Worm (Caenorhabditis elegans): ENCODE measurements around the gene F22E5.11.
"Not testable (repeated sequence)": the region's sequence is repeated elsewhere in the genome, so short reads cannot be mapped to it uniquely, and the experiment has no call there.

The F22E5.11 gene

DNA sequence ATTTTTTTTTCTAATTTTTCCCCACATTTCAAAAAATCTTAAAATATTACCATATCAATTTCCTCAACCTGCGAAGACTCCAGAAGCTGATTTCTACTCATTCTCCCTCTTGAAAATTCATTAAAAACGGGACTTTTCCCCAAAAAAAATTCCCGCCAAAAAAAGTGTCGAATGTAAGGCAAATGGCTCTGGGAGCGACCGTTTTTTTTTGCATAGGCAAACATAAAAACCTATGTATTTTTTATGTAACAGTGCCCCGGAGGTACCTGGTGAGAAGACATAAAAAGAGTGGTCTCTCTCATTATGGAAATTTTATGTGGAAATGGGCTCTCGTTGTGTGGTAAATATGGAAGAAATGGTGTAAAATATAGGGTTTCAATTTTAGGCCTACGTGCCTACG, 39.8 kb upstream of the F22E5.11 start, which contains the start of gene ceh-87:
Gene ceh-87, minus strand, starts transcription at position 101 of the 400 bp plus-strand sequence.
- TF ChIP-seq C34F6.9 (tag; optimal IDR thresholded peaks at IDR 0.05) (no peak), ztf-1 (GFP tag; conservative IDR thresholded peaks at IDR 0.05) (no peak), nhr-6 (tag; optimal IDR thresholded peaks at IDR 0.05) (no peak)

DNA sequence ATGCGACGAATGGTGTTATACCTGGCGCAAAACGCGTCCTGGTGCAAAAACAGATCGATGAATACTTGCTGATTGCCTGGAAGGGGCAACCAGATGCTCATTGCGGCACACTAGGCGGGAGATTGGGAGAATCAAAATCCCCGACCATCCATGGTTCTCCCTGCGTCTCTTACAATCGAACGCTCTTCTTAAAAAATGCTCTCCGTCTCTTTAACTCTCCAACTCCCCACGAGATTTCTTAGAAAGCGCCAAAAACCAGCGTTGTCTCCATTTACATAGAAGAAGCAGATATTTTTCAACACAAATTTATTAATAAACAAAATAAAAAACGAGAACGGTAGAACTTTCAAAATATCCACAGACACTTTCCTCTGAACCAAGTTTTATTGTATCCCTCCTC, 36.7 kb upstream of the F22E5.11 start, which contains the start of gene F34D6.1:
Gene F34D6.1, minus strand, starts transcription at position 101 of the 400 bp plus-strand sequence.
- no peak for TF ChIP-seq lsy-2 (tag; optimal IDR thresholded peaks at IDR 0.05)

DNA sequence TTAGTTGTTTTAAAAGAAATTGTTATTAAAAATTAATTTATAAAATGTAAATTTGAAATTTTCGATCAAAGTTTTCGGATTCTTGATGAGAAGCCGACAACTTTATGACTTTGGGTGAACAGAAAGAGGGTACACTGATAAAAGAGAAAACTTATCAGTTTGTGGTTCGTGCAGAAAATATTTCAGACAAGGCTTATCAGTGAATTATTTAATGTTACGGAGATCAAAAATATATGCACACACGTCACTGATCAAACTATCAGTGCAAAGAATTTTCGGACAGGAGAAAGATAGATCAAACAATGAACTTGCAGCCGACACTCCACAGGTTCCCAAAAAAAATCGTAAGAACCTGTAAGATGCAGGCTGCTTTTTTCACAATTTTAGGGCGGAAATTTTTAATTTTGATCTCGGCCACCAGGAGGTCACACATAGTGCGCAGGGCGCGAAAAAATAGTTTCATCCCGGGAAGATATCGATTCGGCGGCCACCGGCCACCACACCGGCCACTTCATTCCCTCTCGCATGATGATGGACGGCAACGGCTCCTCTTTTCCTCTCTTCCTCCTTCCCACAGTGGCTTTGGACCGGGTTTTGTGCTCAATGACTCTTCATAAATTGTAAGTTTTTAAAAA, 33.3 kb upstream of the F22E5.11 start, which contains the start of gene F22E5.17:
Gene F22E5.17, plus strand, starts transcription at position 508 of the 635 bp plus-strand sequence.
- TF ChIP-seq egl-27 (tag; optimal IDR thresholded peaks at IDR 0.05) = no peak
- peak; percentile 88 for TF ChIP-seq fos-1 (tag; optimal IDR thresholded peaks at IDR 0.05)
- peak; percentile 77 for TF ChIP-seq sma-9 (GFP tag; optimal IDR thresholded peaks at IDR 0.05)
- TF ChIP-seq sma-9 (tag; optimal IDR thresholded peaks at IDR 0.05) = no peak
- TF ChIP-seq gmeb-1 (tag; optimal IDR thresholded peaks at IDR 0.05) = peak; percentile 19
- TF ChIP-seq lsy-2 (tag; optimal IDR thresholded peaks at IDR 0.05) = no peak
- TF ChIP-seq F13H6.1 (tag; optimal IDR thresholded peaks at IDR 0.05) = peak; percentile 1

DNA sequence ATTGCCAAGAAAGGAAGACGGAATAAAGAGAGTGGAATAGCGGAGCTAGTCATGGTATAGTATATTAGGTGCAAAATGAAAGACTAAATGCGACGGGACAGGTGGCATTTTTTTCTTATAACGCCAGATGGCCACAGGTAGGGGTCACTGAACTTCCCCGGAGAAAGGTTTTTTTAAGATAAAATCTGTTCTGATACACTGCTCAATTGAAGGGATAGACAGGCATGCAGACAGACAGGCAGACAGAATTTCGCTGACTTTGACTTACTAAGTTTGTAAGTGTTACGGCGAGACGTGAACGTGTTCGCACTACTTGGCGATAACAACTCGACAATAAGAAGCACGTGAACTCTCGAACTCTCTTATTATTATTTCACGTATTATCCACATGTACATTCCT, 29.1 kb upstream of the F22E5.11 start, which contains the start of the genes F22E5.20 and F22E5.1:
Gene F22E5.20, minus strand, starts transcription at position 101 of the 400 bp plus-strand sequence.
Gene F22E5.1, plus strand, starts transcription at position 242 of the 400 bp plus-strand sequence.
- not testable (repeated sequence) for TF ChIP-seq lin-13 (GFP tag; optimal IDR thresholded peaks at IDR 0.05); nhr-10 (tag; optimal IDR thresholded peaks at IDR 0.05); gmeb-1 (tag; optimal IDR thresholded peaks at IDR 0.05)

DNA sequence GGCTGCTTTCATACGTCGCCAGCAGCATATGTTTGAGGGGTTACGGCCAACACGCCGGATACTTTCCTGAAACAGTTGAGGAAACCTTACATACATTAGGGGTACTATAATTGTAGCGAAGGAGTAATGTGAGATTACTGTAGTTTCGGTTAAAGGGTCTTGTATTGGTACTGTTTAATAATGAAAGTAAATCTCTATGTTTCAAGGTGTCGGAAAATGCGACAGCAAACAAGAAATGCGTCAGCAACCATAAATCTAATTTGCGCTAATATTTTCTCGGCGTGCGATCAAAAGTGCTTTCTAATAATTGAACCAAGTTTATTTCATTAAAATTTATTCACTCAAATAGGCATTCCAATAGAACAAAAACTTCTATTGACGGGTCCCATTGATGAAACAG, 27.9 kb upstream of the F22E5.11 start, which contains the start of gene sri-57:
Gene sri-57, minus strand, starts transcription at position 101 of the 400 bp plus-strand sequence.
- not testable (repeated sequence) for TF ChIP-seq blmp-1 (tag; optimal IDR thresholded peaks at IDR 0.05; ENCODE audit: insufficient read depth); ztf-11 (tag; optimal IDR thresholded peaks at IDR 0.05); ztf-4 (tag; optimal IDR thresholded peaks at IDR 0.05)

ce11 chrII:2665606-2666005, 21.2 kb upstream of the F22E5.11 start, which contains the start of gene F22E5.22:
Gene F22E5.22, plus strand, starts transcription at chrII:2665906.
- TF ChIP-seq nhr-21 (tag; optimal IDR thresholded peaks at IDR 0.05) (no peak), sem-4 (tag; optimal IDR thresholded peaks at IDR 0.05) (no peak), skn-1 (tag; optimal IDR thresholded peaks at IDR 0.05) (no peak), nhr-129 (tag; optimal IDR thresholded peaks at IDR 0.05) (no peak), ama-1 (optimal IDR thresholded peaks at IDR 0.05) (no peak), C34F6.9 (tag; optimal IDR thresholded peaks at IDR 0.05) (no peak), unc-39 (tag; optimal IDR thresholded peaks at IDR 0.05) (no peak), ZK546.5 (tag; optimal IDR thresholded peaks at IDR 0.05) (no peak), lin-13 (GFP tag; optimal IDR thresholded peaks at IDR 0.05) (no peak), zag-1 (tag; optimal IDR thresholded peaks at IDR 0.05) (no peak), mab-5 (tag; optimal IDR thresholded peaks at IDR 0.05) (no peak), nhr-11 (tag; optimal IDR thresholded peaks at IDR 0.05) (no peak), Y55F3AM.14 (GFP tag; optimal IDR thresholded peaks at IDR 0.05) (no peak), R02D3.7 (tag; optimal IDR thresholded peaks at IDR 0.05) (no peak), nhr-77 (tag; optimal IDR thresholded peaks at IDR 0.05) (no peak), mdl-1 (tag; optimal IDR thresholded peaks at IDR 0.05) (no peak), elt-1 (tag; optimal IDR thresholded peaks at IDR 0.05) (no peak), mbf-1 (tag; optimal IDR thresholded peaks at IDR 0.05) (no peak), peb-1 (tag; optimal IDR thresholded peaks at IDR 0.05) (no peak), ztf-4 (tag; optimal IDR thresholded peaks at IDR 0.05) (no peak)

Data from whole organism, L2 larva.